Worm (Caenorhabditis elegans) whole organism, young adult: ENCODE results near the gene hch-1.

Experiments used
- F22D6.2 ChIP-seq: sonication (generic microtip); optimal IDR thresholded peaks from 2 replicates; lab custom pipeline; 2016; ENCODE audit warnings: mild to moderate bottlenecking, missing genetic modification characterization, missing compliant biosample characterization
- F37B4.10 ChIP-seq: fragments of 200-800 bp; sonication (Bioruptor generic); IDR thresholded peaks from 2 replicates; pipeline ENCODE4 v1.3.6; 2022; ENCODE audit warnings: missing genetic modification characterization, missing compliant biosample characterization
- F52B5.7 ChIP-seq: sonication (generic microtip); optimal IDR thresholded peaks from 2 replicates; lab custom pipeline; 2016; ENCODE audit warnings: mild to moderate bottlenecking, missing genetic modification characterization, missing compliant biosample characterization
- F57C9.4 ChIP-seq: sonication (generic microtip); optimal IDR thresholded peaks from 2 replicates; lab custom pipeline; 2017; ENCODE audit warnings: mild to moderate bottlenecking, missing genetic modification characterization, missing compliant biosample characterization
- T07F8.4 ChIP-seq: sonication (generic microtip); optimal IDR thresholded peaks from 2 replicates; lab custom pipeline; 2016; ENCODE audit warnings: mild to moderate bottlenecking, missing genetic modification characterization, moderate library complexity, missing compliant biosample characterization
- Y53F4B.3 ChIP-seq: fragments of 200-800 bp; sonication (Bioruptor generic); IDR thresholded peaks from 2 replicates; pipeline ENCODE4 v1.3.6; 2022; ENCODE audit warnings: missing genetic modification reagents, missing genetic modification characterization, missing compliant biosample characterization
- ZK185.1 ChIP-seq: sonication (generic microtip); optimal IDR thresholded peaks from 2 replicates; lab custom pipeline; 2016; ENCODE audit warnings: mild to moderate bottlenecking, missing genetic modification characterization, missing compliant biosample characterization; ENCODE audit not compliant: poor library complexity, severe bottlenecking
- athp-1 ChIP-seq: sonication (generic microtip); optimal IDR thresholded peaks from 2 replicates; lab custom pipeline; 2017; ENCODE audit warnings: mild to moderate bottlenecking, missing genetic modification characterization, missing compliant biosample characterization
- attf-6 ChIP-seq: fragments of 200-800 bp; sonication (Bioruptor generic); IDR thresholded peaks from 2 replicates; pipeline ENCODE4 v1.3.6; 2022; ENCODE audit warnings: missing genetic modification reagents, missing genetic modification characterization, missing compliant biosample characterization
- ccch-3 ChIP-seq: fragments of 200-800 bp; sonication (Bioruptor generic); optimal IDR thresholded peaks from 2 replicates; lab custom pipeline; 2018; ENCODE audit warnings: mild to moderate bottlenecking, missing genetic modification characterization, missing compliant biosample characterization
- cebp-2 ChIP-seq: fragments of 200-800 bp; sonication (Bioruptor generic); IDR thresholded peaks from 2 replicates; pipeline ENCODE4 v1.3.6; 2022; ENCODE audit warnings: missing genetic modification characterization, missing compliant biosample characterization
- ceh-100 ChIP-seq: fragments of 200-800 bp; sonication (Bioruptor generic); IDR thresholded peaks from 2 replicates; pipeline ENCODE4 v1.3.6; 2022; ENCODE audit warnings: missing genetic modification reagents, missing genetic modification characterization, missing compliant biosample characterization
- die-1 ChIP-seq: sonication (generic microtip); optimal IDR thresholded peaks from 2 replicates; lab custom pipeline; 2016; ENCODE audit warnings: missing genotype, mild to moderate bottlenecking, missing genetic modification characterization, missing compliant biosample characterization
- dpff-1 ChIP-seq: sonication (generic microtip); optimal IDR thresholded peaks from 2 replicates; lab custom pipeline; 2017; ENCODE audit warnings: mild to moderate bottlenecking, missing genetic modification characterization, missing compliant biosample characterization
- gei-17 ChIP-seq: fragments of 200-800 bp; sonication (Bioruptor generic); optimal IDR thresholded peaks from 2 replicates; lab custom pipeline; 2018; ENCODE audit warnings: mild to moderate bottlenecking, missing genetic modification characterization, missing compliant biosample characterization
- hlh-12 ChIP-seq: sonication (generic microtip); optimal IDR thresholded peaks from 2 replicates; lab custom pipeline; 2016; ENCODE audit warnings: missing genetic modification characterization, missing compliant biosample characterization
- hlh-26 ChIP-seq: fragments of 200-800 bp; sonication (Bioruptor generic); conservative IDR thresholded peaks from 2 replicates; pipeline ENCODE4 v1.3.6; 2022; ENCODE audit warnings: missing genetic modification reagents, missing genetic modification characterization, missing compliant biosample characterization
- hrde-1 ChIP-seq: sonication (generic microtip); optimal IDR thresholded peaks from 2 replicates; lab custom pipeline; 2016; ENCODE audit warnings: missing genetic modification characterization, mild to moderate bottlenecking, missing compliant biosample characterization, moderate library complexity, missing genotype, missing genetic modification reagents, borderline replicate concordance
- madf-6 ChIP-seq: fragments of 200-800 bp; sonication (Bioruptor generic); IDR thresholded peaks from 2 replicates; pipeline ENCODE4 v1.3.6; 2022; ENCODE audit warnings: missing genetic modification reagents, missing genetic modification characterization, missing compliant biosample characterization
- mel-28 ChIP-seq: sonication (generic microtip); optimal IDR thresholded peaks from 2 replicates; lab custom pipeline; 2016; ENCODE audit warnings: borderline replicate concordance, mild to moderate bottlenecking, missing genetic modification characterization, missing compliant biosample characterization
- mes-4 ChIP-seq: sonication (generic microtip); optimal IDR thresholded peaks from 2 replicates; lab custom pipeline; 2016; ENCODE audit warnings: missing genotype, missing genetic modification characterization, missing compliant biosample characterization
- mxl-1 ChIP-seq: sonication (generic microtip); optimal IDR thresholded peaks from 2 replicates; lab custom pipeline; 2016; ENCODE audit warnings: missing genetic modification characterization, missing compliant biosample characterization
- nfya-2 ChIP-seq: fragments of 200-800 bp; sonication (Bioruptor generic); IDR thresholded peaks from 2 replicates; pipeline ENCODE4 v1.3.6; 2022; ENCODE audit warnings: missing genetic modification reagents, missing genetic modification characterization, missing compliant biosample characterization
- nhr-179 ChIP-seq: sonication (generic microtip); optimal IDR thresholded peaks from 2 replicates; lab custom pipeline; 2016; ENCODE audit warnings: mild to moderate bottlenecking, missing genetic modification characterization, missing compliant biosample characterization
- nhr-80 ChIP-seq: sonication (generic microtip); optimal IDR thresholded peaks from 2 replicates; lab custom pipeline; 2016; ENCODE audit warnings: missing genetic modification characterization, missing compliant biosample characterization
- rcor-1 ChIP-seq: fragments of 200-800 bp; sonication (Bioruptor generic); IDR thresholded peaks from 2 replicates; pipeline ENCODE4 v1.3.6; 2022; ENCODE audit warnings: missing genetic modification reagents, missing genetic modification characterization, missing compliant biosample characterization
- sdz-38 ChIP-seq: sonication (generic microtip); optimal IDR thresholded peaks from 2 replicates; lab custom pipeline; 2016; ENCODE audit warnings: missing genotype, missing genetic modification characterization, missing compliant biosample characterization
- snpc-1.1 ChIP-seq: sonication (generic microtip); optimal IDR thresholded peaks from 2 replicates; lab custom pipeline; 2017; ENCODE audit warnings: missing genetic modification characterization, mild to moderate bottlenecking, missing compliant biosample characterization, antibody characterized with exemption, moderate library complexity, missing genotype, missing genetic modification reagents; ENCODE audit not compliant: insufficient read depth
- snpc-1.3 ChIP-seq: sonication (generic microtip); optimal IDR thresholded peaks from 2 replicates; lab custom pipeline; 2017; ENCODE audit warnings: missing genetic modification characterization, mild to moderate bottlenecking, missing compliant biosample characterization, antibody characterized with exemption, moderate library complexity, missing genotype, missing genetic modification reagents; ENCODE audit not compliant: insufficient read depth
- snpc-4 ChIP-seq, 5 experiments: fragments of 150-350 bp in 1 of 5; sonication (generic microtip) in 4 of 5; optimal IDR thresholded peaks; 2 replicates each; lab custom pipeline; 2014 to 2018; ENCODE audit warnings: missing genetic modification characterization in 5 of 5, missing biosample characterization in 3 of 5, antibody characterized with exemption in 2 of 5, mild to moderate bottlenecking in 2 of 5, missing compliant biosample characterization in 2 of 5, missing genotype in 2 of 5, moderate library complexity in 2 of 5, missing genetic modification reagents in 1 of 5
- unc-62 ChIP-seq: fragments of 150-350 bp; optimal IDR thresholded peaks from 2 replicates; lab custom pipeline; 2014; ENCODE audit warnings: missing biosample characterization, missing genetic modification reagents, missing genetic modification characterization
- ztf-22 ChIP-seq: fragments of 200-800 bp; sonication (Bioruptor generic); optimal IDR thresholded peaks from 2 replicates; lab custom pipeline; 2018; ENCODE audit warnings: mild to moderate bottlenecking, missing genetic modification characterization, moderate library complexity, missing compliant biosample characterization
- ztf-28 ChIP-seq: fragments of 200-800 bp; sonication (Bioruptor generic); IDR thresholded peaks from 2 replicates; pipeline ENCODE4 v1.3.6; 2022; ENCODE audit warnings: missing genetic modification reagents, missing genetic modification characterization, missing compliant biosample characterization
- ztf-6 ChIP-seq: fragments of 200-800 bp; sonication (Bioruptor generic); IDR thresholded peaks from 2 replicates; pipeline ENCODE4 v1.3.6; 2022; ENCODE audit warnings: missing genetic modification reagents, missing genetic modification characterization, missing compliant biosample characterization

hch-1 gene

DNA sequence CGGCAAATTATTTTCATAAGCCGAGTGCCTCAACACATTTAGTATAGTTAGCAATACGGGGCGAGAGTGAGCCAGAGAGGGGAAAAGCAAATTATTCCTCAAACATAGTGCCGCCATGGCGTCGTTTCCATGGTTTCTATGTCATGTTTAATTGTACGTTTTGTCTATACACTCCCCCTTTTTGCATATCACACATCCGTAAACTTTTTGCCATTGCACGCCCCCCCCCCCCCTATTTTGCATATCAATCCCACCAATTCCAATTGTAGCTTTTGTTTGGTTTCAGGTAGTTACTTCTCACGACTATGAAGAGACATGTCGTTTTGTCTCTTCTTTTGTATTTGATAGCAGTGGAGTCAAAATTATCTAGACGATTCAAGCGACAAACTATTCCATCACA is 35.7 kb downstream of the hch-1 start, which contains the start of gene C26G2.2:
C26G2.2 (plus strand) TSS at position 301 of the 400 bp plus-strand sequence.
- TF ChIP-seq hrde-1 (no peak), ztf-28 (GFP tag; lab: Robert Waterston, UW) (no peak), mel-28 (no peak), F22D6.2 (tag; lab: Kevin White, UChicago) (no peak), F37B4.10 (GFP tag; lab: Robert Waterston, UW) (no peak), rcor-1 (no peak), athp-1 (no peak), hlh-26 (GFP tag; lab: Robert Waterston, UW) (no peak), hlh-12 (tag; lab: Kevin White, UChicago) (no peak), F52B5.7 (tag; lab: Kevin White, UChicago) (no peak), Y53F4B.3 (GFP tag; lab: Robert Waterston, UW) (no peak), snpc-1.3 (tag; lab: Kevin White, UChicago) (no peak), mes-4 (tag; lab: Kevin White, UChicago) (no peak), F57C9.4 (no peak), madf-6 (GFP tag; lab: Robert Waterston, UW) (no peak), ztf-22 (GFP tag; lab: Kevin White, UChicago) (no peak), ceh-100 (no peak), sdz-38 (tag; lab: Kevin White, UChicago) (no peak)

DNA sequence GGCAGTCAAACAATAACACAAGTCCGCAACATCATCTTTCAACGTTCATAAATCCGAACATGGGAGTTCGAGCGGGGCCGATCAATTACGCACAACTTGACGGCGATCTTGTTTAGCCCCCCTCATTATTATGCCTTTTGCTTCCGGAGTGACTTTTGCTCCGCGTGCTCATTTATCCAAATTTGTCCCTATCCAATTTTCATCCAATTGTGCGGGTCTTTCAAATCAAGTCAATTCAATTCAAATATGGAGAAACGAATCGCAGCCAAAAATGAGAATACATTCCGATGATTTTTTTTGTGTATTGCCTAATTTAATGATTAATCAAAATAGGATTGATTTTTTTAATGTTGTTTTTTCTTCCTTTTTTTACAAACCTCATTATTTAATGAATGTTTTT is 37.3 kb downstream of the hch-1 start:
- no peak for TF ChIP-seq nfya-2 (GFP tag; lab: Robert Waterston, UW)
- no peak for TF ChIP-seq nhr-179 (tag; lab: Kevin White, UChicago)

- TF ChIP-seq snpc-4 (GFP tag; optimal IDR thresholded peaks at IDR 0.05; lab: Kevin White, UChicago): no peak
- peak in 2 of 4 experiments; percentile 73 to 79 for TF ChIP-seq snpc-4 (tag; optimal IDR thresholded peaks at IDR 0.05; lab: Kevin White, UChicago)
- TF ChIP-seq dpff-1 (tag; lab: Kevin White, UChicago): no peak
- TF ChIP-seq snpc-1.1 (tag; lab: Kevin White, UChicago): peak; percentile 27
- no peak for TF ChIP-seq mxl-1 (tag; lab: Kevin White, UChicago)
- TF ChIP-seq F37B4.10 (GFP tag; lab: Robert Waterston, UW): 0 out of 2 replicates have a peak, but pooled peaks have one; percentile 62
These were observed 37.9 kb downstream of the hch-1 start for ce11 chrX:14661918-14662317.

ce11 chrX:14659454-14659853 is 40.3 kb downstream of the hch-1 start:
- TF ChIP-seq unc-62 (no peak), cebp-2 (GFP tag; lab: Robert Waterston, UW) (0 out of 2 replicates have a peak, but pooled peaks have one; percentile 14), hlh-12 (tag; lab: Kevin White, UChicago) (no peak)

DNA sequence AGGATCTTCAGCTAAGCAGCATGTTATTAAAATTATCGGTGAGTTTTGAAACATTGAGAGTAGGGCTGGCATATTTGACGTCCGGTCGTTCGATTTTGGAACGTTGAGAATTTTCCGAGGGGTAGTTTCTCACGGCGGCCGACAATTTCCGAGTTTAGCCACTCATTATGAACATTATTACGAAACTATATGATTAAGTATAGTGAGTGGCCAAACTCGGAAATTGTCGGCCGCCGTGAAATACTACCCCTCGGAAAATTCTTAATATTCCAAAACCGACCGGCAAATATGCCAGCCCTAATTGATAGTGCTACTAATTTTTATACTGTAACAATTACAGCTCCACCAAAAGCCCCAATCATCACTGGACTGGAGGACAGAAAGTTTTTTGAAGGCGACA is 42.3 kb downstream of the hch-1 start:
- TF ChIP-seq attf-6 (no peak), snpc-4 (GFP tag; optimal IDR thresholded peaks at IDR 0.05; lab: Kevin White, UChicago) (no peak), snpc-4 (tag; optimal IDR thresholded peaks at IDR 0.05; lab: Kevin White, UChicago) (peak in 3 of 4 experiments; percentile 59 to 84 (median 76))

DNA sequence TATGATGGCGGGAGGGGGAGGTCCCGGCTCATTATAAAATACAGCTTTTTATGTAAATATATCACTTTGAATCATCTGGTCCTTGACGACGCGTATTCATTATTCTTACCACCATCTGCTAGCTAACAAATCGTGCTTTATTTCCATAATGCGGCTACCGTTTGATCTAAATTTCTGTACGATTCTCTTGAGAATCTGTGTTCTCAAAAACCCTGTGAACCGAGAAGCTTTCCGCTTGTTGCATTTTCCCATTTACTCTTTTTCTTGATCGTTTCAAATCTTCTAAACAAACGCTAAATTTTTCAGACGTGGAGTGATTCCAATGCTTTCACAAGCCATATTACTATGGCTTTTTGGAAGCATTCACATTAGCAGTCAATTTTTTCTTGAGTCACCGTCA is 45.1 kb downstream of the hch-1 start, which contains the start of gene syg-2:
syg-2 (plus strand) TSS at position 301 of the 400 bp plus-strand sequence.
- TF ChIP-seq T07F8.4 (tag; lab: Kevin White, UChicago) (no peak), nfya-2 (GFP tag; lab: Robert Waterston, UW) (no peak), gei-17 (GFP tag; lab: Kevin White, UChicago) (no peak), ccch-3 (GFP tag; lab: Kevin White, UChicago) (no peak), die-1 (no peak), ZK185.1 (no peak), snpc-1.1 (tag; lab: Kevin White, UChicago) (no peak), nhr-80 (tag; lab: Kevin White, UChicago) (no peak), ztf-6 (GFP tag; lab: Robert Waterston, UW) (no peak), Y53F4B.3 (GFP tag; lab: Robert Waterston, UW) (no peak)
